Fruit fly (Drosophila melanogaster) whole organism, embryonic: Measurements from ENCODE around the gene NANS.
A peak's percentile ranks its signal among the peaks of the same experiment; 100 is the strongest.

Source experiments
- Abd-B ChIP-seq: fragments of 200-800 bp; sonication (Bioruptor generic); optimal IDR thresholded peaks from 2 replicates; lab custom pipeline; 2018; ENCODE audit warnings: missing biosample characterization, mild to moderate bottlenecking, missing genetic modification characterization, moderate library complexity
- Bteb2 ChIP-seq: fragments of 200-800 bp; sonication (Bioruptor generic); optimal IDR thresholded peaks from 2 replicates; lab custom pipeline; 2016; ENCODE audit warnings: missing biosample characterization, missing genetic modification characterization
- CG10209 ChIP-seq: fragments of 200-800 bp; sonication (Bioruptor generic); optimal IDR thresholded peaks from 3 replicates; lab custom pipeline; 2017; ENCODE audit warnings: missing biosample characterization, mild to moderate bottlenecking, missing genetic modification characterization, missing genetic modification reagents
- CG14050 ChIP-seq: fragments of 200-800 bp; sonication (Bioruptor generic); IDR thresholded peaks from 3 replicates; pipeline ENCODE4 v1.3.6; 2022; ENCODE audit warnings: missing biosample characterization, missing genetic modification characterization
- CG17359 ChIP-seq: fragments of 200-800 bp; sonication (Bioruptor generic); optimal IDR thresholded peaks from 3 replicates; lab custom pipeline; 2018; ENCODE audit warnings: missing biosample characterization, mild to moderate bottlenecking, missing genetic modification characterization, moderate library complexity
- CG17385 ChIP-seq: fragments of 200-800 bp; sonication (Bioruptor generic); optimal IDR thresholded peaks from 3 replicates; lab custom pipeline; 2018; ENCODE audit warnings: missing biosample characterization, mild to moderate bottlenecking, missing genetic modification characterization
- CG2120 ChIP-seq: fragments of 200-800 bp; sonication (Bioruptor generic); optimal IDR thresholded peaks from 3 replicates; lab custom pipeline; 2016; ENCODE audit warnings: missing biosample characterization, missing genetic modification characterization
- CG2199 ChIP-seq: fragments of 200-800 bp; sonication (Bioruptor generic); IDR thresholded peaks from 3 replicates; pipeline ENCODE4 v1.3.6; 2022; ENCODE audit warnings: missing biosample characterization, missing genetic modification characterization
- CG31388 ChIP-seq: fragments of 200-800 bp; sonication (Bioruptor generic); optimal IDR thresholded peaks from 2 replicates; lab custom pipeline; 2016; ENCODE audit warnings: missing biosample characterization, missing genetic modification characterization
- CG31441 ChIP-seq: fragments of 200-800 bp; sonication (Bioruptor generic); IDR thresholded peaks from 2 replicates; pipeline ENCODE4 v1.3.6; 2022; ENCODE audit warnings: missing biosample characterization, missing genetic modification characterization
- CG32532 ChIP-seq: fragments of 200-800 bp; sonication (Bioruptor generic); IDR thresholded peaks from 2 replicates; pipeline ENCODE4 v1.3.6; 2022; ENCODE audit warnings: missing biosample characterization, missing genetic modification characterization
- CG43689 ChIP-seq: fragments of 200-800 bp; sonication (Bioruptor generic); IDR thresholded peaks from 2 replicates; pipeline ENCODE4 v1.3.6; 2022; ENCODE audit warnings: missing biosample characterization, missing genetic modification characterization
- CG4854 ChIP-seq: fragments of 200-800 bp; sonication (Bioruptor generic); optimal IDR thresholded peaks from 2 replicates; lab custom pipeline; 2016; ENCODE audit warnings: missing biosample characterization, missing genetic modification characterization, inconsistent platforms
- CG7271 ChIP-seq: fragments of 200-800 bp; sonication (Bioruptor generic); optimal IDR thresholded peaks from 2 replicates; lab custom pipeline; 2018; ENCODE audit warnings: missing biosample characterization, mild to moderate bottlenecking, missing genetic modification characterization, moderate library complexity
- CG7372 ChIP-seq: fragments of 200-800 bp; sonication (Bioruptor generic); IDR thresholded peaks from 2 replicates; pipeline ENCODE4 v1.3.6; 2022; ENCODE audit warnings: missing biosample characterization, missing genetic modification characterization
- CG7556 ChIP-seq: fragments of 200-800 bp; sonication (Bioruptor generic); optimal IDR thresholded peaks from 2 replicates; lab custom pipeline; 2017; ENCODE audit warnings: missing biosample characterization, mild to moderate bottlenecking, missing genetic modification characterization
- CG8281 ChIP-seq: fragments of 200-800 bp; sonication (Bioruptor generic); optimal IDR thresholded peaks from 2 replicates; lab custom pipeline; 2018; ENCODE audit warnings: missing biosample characterization, mild to moderate bottlenecking, missing genetic modification characterization, moderate library complexity
- CG9609 ChIP-seq: fragments of 200-800 bp; sonication (Bioruptor generic); optimal IDR thresholded peaks from 3 replicates; lab custom pipeline; 2016; ENCODE audit warnings: missing biosample characterization, missing genetic modification characterization
- CoRest ChIP-seq: fragments of 200-800 bp; sonication (Bioruptor generic); optimal IDR thresholded peaks from 3 replicates; lab custom pipeline; 2018; ENCODE audit warnings: missing biosample characterization, mild to moderate bottlenecking, missing genetic modification characterization, moderate library complexity
- Dek ChIP-seq: fragments of 200-800 bp; sonication (Bioruptor generic); optimal IDR thresholded peaks from 3 replicates; lab custom pipeline; 2019; ENCODE audit warnings: missing biosample characterization, mild to moderate bottlenecking, missing genetic modification characterization, moderate library complexity
- Dp ChIP-seq: fragments of 200-800 bp; sonication (Bioruptor generic); optimal IDR thresholded peaks from 2 replicates; lab custom pipeline; 2018; ENCODE audit warnings: missing biosample characterization, mild to moderate bottlenecking, missing genetic modification characterization, moderate library complexity
- Dref ChIP-seq: fragments of 200-800 bp; sonication (Bioruptor generic); IDR thresholded peaks from 2 replicates; pipeline ENCODE4 v1.3.6; 2022; ENCODE audit warnings: missing biosample characterization, missing genetic modification characterization
- Gug ChIP-seq: fragments of 200-800 bp; sonication (Bioruptor generic); IDR thresholded peaks from 4 replicates; pipeline ENCODE4 v1.3.6; 2022; ENCODE audit warnings: missing biosample characterization, missing genetic modification characterization
- HmgZ ChIP-seq: fragments of 200-800 bp; sonication (Bioruptor generic); optimal IDR thresholded peaks from 2 replicates; lab custom pipeline; 2018; ENCODE audit warnings: missing biosample characterization, mild to moderate bottlenecking, missing genetic modification characterization
- MBD-R2 ChIP-seq: fragments of 200-800 bp; sonication (Bioruptor generic); IDR thresholded peaks from 2 replicates; pipeline ENCODE4 v1.3.6; 2022; ENCODE audit warnings: missing biosample characterization, missing genetic modification characterization
- Max ChIP-seq: fragments of 200-800 bp; sonication (Bioruptor generic); optimal IDR thresholded peaks from 2 replicates; lab custom pipeline; 2016; ENCODE audit warnings: missing biosample characterization, mild to moderate bottlenecking, missing genetic modification characterization
- NK7.1 ChIP-seq: fragments of 200-800 bp; sonication (Bioruptor generic); optimal IDR thresholded peaks from 3 replicates; lab custom pipeline; 2016; ENCODE audit warnings: missing biosample characterization, missing genetic modification characterization
- Oli ChIP-seq: fragments of 200-800 bp; sonication (Bioruptor generic); optimal IDR thresholded peaks from 2 replicates; lab custom pipeline; 2018; ENCODE audit warnings: missing biosample characterization, mild to moderate bottlenecking, missing genetic modification characterization, moderate library complexity
- Sox100B ChIP-seq: fragments of 200-800 bp; sonication (Bioruptor generic); optimal IDR thresholded peaks from 3 replicates; lab custom pipeline; 2018; ENCODE audit warnings: missing biosample characterization, mild to moderate bottlenecking, missing genetic modification characterization
- ase ChIP-seq: fragments of 200-800 bp; sonication (Bioruptor generic); IDR thresholded peaks from 3 replicates; pipeline ENCODE4 v1.3.6; 2022; ENCODE audit warnings: missing biosample characterization, missing genetic modification characterization
- ato ChIP-seq: fragments of 200-800 bp; sonication (Bioruptor generic); IDR thresholded peaks from 2 replicates; pipeline ENCODE4 v1.3.6; 2022; ENCODE audit warnings: missing biosample characterization, missing genetic modification characterization; ENCODE audit not compliant: partially characterized antibody
- cad ChIP-seq: fragments of >200 bp; optimal IDR thresholded peaks from 2 replicates; lab custom pipeline; 2017; ENCODE audit warnings: missing biosample characterization, missing genetic modification characterization
- cas ChIP-seq: fragments of 200-800 bp; sonication (Bioruptor generic); IDR thresholded peaks from 2 replicates; pipeline ENCODE4 v1.3.6; 2022; ENCODE audit warnings: missing biosample characterization, missing genetic modification characterization
- corto ChIP-seq: fragments of 200-800 bp; sonication (Bioruptor generic); optimal IDR thresholded peaks from 2 replicates; lab custom pipeline; 2016; ENCODE audit warnings: missing biosample characterization, mild to moderate bottlenecking, missing genetic modification characterization, moderate library complexity
- dpn ChIP-seq, 2 experiments: fragments of 200-800 bp; sonication (Bioruptor generic); optimal IDR thresholded peaks; 3 replicates each; lab custom pipeline; 2016; ENCODE audit warnings: missing biosample characterization in 2 of 2, missing genetic modification characterization in 2 of 2
- ems ChIP-seq: fragments of 200-800 bp; sonication (Bioruptor generic); optimal IDR thresholded peaks from 3 replicates; lab custom pipeline; 2016; ENCODE audit warnings: missing biosample characterization, missing genetic modification characterization
- fd3F ChIP-seq: fragments of 200-800 bp; sonication (Bioruptor generic); optimal IDR thresholded peaks from 2 replicates; lab custom pipeline; 2018; ENCODE audit warnings: missing biosample characterization, mild to moderate bottlenecking, missing genetic modification characterization, moderate library complexity
- gcm2 ChIP-seq: fragments of 200-800 bp; sonication (Bioruptor generic); optimal IDR thresholded peaks from 2 replicates; lab custom pipeline; 2016; ENCODE audit warnings: missing biosample characterization, missing genetic modification characterization
- grau ChIP-seq: fragments of 200-800 bp; optimal IDR thresholded peaks from 3 replicates; lab custom pipeline; 2019; ENCODE audit warnings: missing biosample characterization, mild to moderate bottlenecking, missing genetic modification characterization, moderate library complexity
- gsb ChIP-seq: fragments of 200-800 bp; sonication (Bioruptor generic); IDR thresholded peaks from 2 replicates; pipeline ENCODE4 v1.3.6; 2022; ENCODE audit warnings: missing biosample characterization, missing genetic modification characterization
- kay ChIP-seq: fragments of 200-800 bp; sonication (Bioruptor generic); optimal IDR thresholded peaks from 2 replicates; lab custom pipeline; 2016; ENCODE audit warnings: missing biosample characterization, missing genetic modification characterization
- nmo ChIP-seq: fragments of 200-800 bp; sonication (Bioruptor generic); optimal IDR thresholded peaks from 2 replicates; lab custom pipeline; 2018; ENCODE audit warnings: missing biosample characterization, mild to moderate bottlenecking, missing genetic modification characterization, moderate library complexity
- nom ChIP-seq: fragments of 200-800 bp; sonication (Bioruptor generic); optimal IDR thresholded peaks from 2 replicates; lab custom pipeline; 2017; ENCODE audit warnings: missing biosample characterization, missing genetic modification characterization, mild to moderate bottlenecking, moderate library complexity, missing genetic modification reagents
- pb ChIP-seq: fragments of 200-800 bp; sonication (Bioruptor generic); optimal IDR thresholded peaks from 3 replicates; lab custom pipeline; 2016; ENCODE audit warnings: missing biosample characterization, missing genetic modification characterization
- psq ChIP-seq: fragments of 200-800 bp; sonication (Bioruptor generic); optimal IDR thresholded peaks from 2 replicates; lab custom pipeline; 2017; ENCODE audit warnings: missing biosample characterization, missing genetic modification characterization
- run ChIP-seq: fragments of 200-800 bp; sonication (Bioruptor generic); optimal IDR thresholded peaks from 3 replicates; lab custom pipeline; 2018; ENCODE audit warnings: missing biosample characterization, mild to moderate bottlenecking, missing genetic modification characterization
- stc ChIP-seq: fragments of 200-800 bp; sonication (Bioruptor generic); IDR thresholded peaks from 2 replicates; pipeline ENCODE4 v1.3.6; 2022; ENCODE audit warnings: missing biosample characterization, missing genetic modification characterization
- vvl ChIP-seq: fragments of 200-800 bp; sonication (Bioruptor generic); IDR thresholded peaks from 2 replicates; pipeline ENCODE4 v1.3.6; 2022; ENCODE audit warnings: missing biosample characterization, missing genetic modification characterization
- wor ChIP-seq: fragments of 200-800 bp; sonication (Bioruptor generic); IDR thresholded peaks from 2 replicates; pipeline ENCODE4 v1.3.6; 2022; ENCODE audit warnings: missing biosample characterization, missing genetic modification characterization
- yki ChIP-seq: fragments of >200 bp; optimal IDR thresholded peaks from 3 replicates; lab custom pipeline; 2018

The NANS gene

dm6 chr3R:12406235-12407196 lies 19.9 kb upstream of the NANS start, which contains the start of gene CG5167 (continued):
- TF ChIP-seq CG32532 (GFP tag; lab: Robert Waterston, UW) (no peak), CG7271 (tag; lab: Kevin White, UChicago) (no peak), ase (GFP tag; lab: Robert Waterston, UW) (no peak), ems (no peak), CG8281 (tag; lab: Kevin White, UChicago) (no peak), CoRest (tag; lab: Kevin White, UChicago) (peak; percentile 45), kay (GFP tag; lab: Kevin White, UChicago) (no peak), Bteb2 (no peak), gcm2 (GFP tag; lab: Kevin White, UChicago) (no peak), MBD-R2 (peak; percentile 21; the same call in 1 of the 2 replicates), CG17385 (GFP tag; lab: Kevin White, UChicago) (peak; percentile 23), CG7372 (GFP tag; lab: Robert Waterston, UW) (no peak), NK7.1 (GFP tag; lab: Kevin White, UChicago) (no peak), yki (lab: Kevin White, UChicago) (no peak), Dref (GFP tag; lab: Robert Waterston, UW) (peak; percentile 49), Oli (tag; lab: Kevin White, UChicago) (peak; percentile 2), CG2199 (GFP tag; lab: Robert Waterston, UW) (no peak), psq (GFP tag; lab: Kevin White, UChicago) (no peak), Gug (GFP tag; lab: Robert Waterston, UW) (no peak; the same call in 3 of the 4 replicates), Max (peak; percentile 43), corto (GFP tag; lab: Kevin White, UChicago) (peak; percentile 35), nom (GFP tag; lab: Kevin White, UChicago) (peak; percentile 95), vvl (GFP tag; lab: Robert Waterston, UW) (peak; percentile 49; the same call in 1 of the 2 replicates), CG17359 (peak; percentile 49), fd3F (GFP tag; lab: Kevin White, UChicago) (peak; percentile 3), HmgZ (tag; lab: Kevin White, UChicago) (no peak), CG43689 (GFP tag; lab: Robert Waterston, UW) (no peak), dpn (GFP tag; optimal IDR thresholded peaks at IDR 0.05; lab: Kevin White, UChicago) (peak in 1 of 2 experiments; percentile 49), ato (no peak), wor (GFP tag; lab: Robert Waterston, UW) (no peak), Sox100B (GFP tag; lab: Kevin White, UChicago) (no peak), cad (no peak), cas (GFP tag; lab: Robert Waterston, UW) (no peak), Dp (GFP tag; lab: Kevin White, UChicago) (peak; percentile 45), nmo (GFP tag; lab: Kevin White, UChicago) (peak; percentile 22), CG31441 (GFP tag; lab: Robert Waterston, UW) (peak; percentile 38; the same call in 1 of the 2 replicates), CG2120 (peak; percentile 44), CG9609 (GFP tag; lab: Kevin White, UChicago) (no peak), CG7556 (GFP tag; lab: Kevin White, UChicago) (peak; percentile 19), CG10209 (GFP tag; lab: Kevin White, UChicago) (no peak), run (tag; lab: Kevin White, UChicago) (no peak), stc (GFP tag; lab: Robert Waterston, UW) (no peak), Abd-B (no peak), gsb (no peak), CG4854 (GFP tag; lab: Kevin White, UChicago) (no peak), grau (tag; lab: Kevin White, UChicago) (peak; percentile 56), CG14050 (GFP tag; lab: Robert Waterston, UW) (no peak), pb (GFP tag; lab: Kevin White, UChicago) (no peak), Dek (tag; lab: Kevin White, UChicago) (peak; percentile 47), CG31388 (GFP tag; lab: Kevin White, UChicago) (no peak)
